Worm (Caenorhabditis elegans): ENCODE measurements around the gene T21B10.4.

- TF ChIP-seq R02D3.7 (tag; optimal IDR thresholded peaks at IDR 0.05) = no peak
- TF ChIP-seq elt-3 (tag; optimal IDR thresholded peaks at IDR 0.05) = no peak
- no peak for TF ChIP-seq mdl-1 (tag; optimal IDR thresholded peaks at IDR 0.05)
- no peak for TF ChIP-seq nhr-12 (tag; optimal IDR thresholded peaks at IDR 0.05)
- no peak for TF ChIP-seq ZK546.5 (tag; optimal IDR thresholded peaks at IDR 0.05)
- TF ChIP-seq unc-39 (tag; optimal IDR thresholded peaks at IDR 0.05) = no peak
- no peak for TF ChIP-seq ztf-11 (tag; optimal IDR thresholded peaks at IDR 0.05)
- no peak for TF ChIP-seq nhr-11 (tag; optimal IDR thresholded peaks at IDR 0.05)
- no peak for TF ChIP-seq ama-1 (optimal IDR thresholded peaks at IDR 0.05)
These were observed 10.9 kb upstream of the T21B10.4 start, which contains the start of gene mrpl-50 for ce11 chrII:8929771-8930170.

Data from whole organism, L2 larva.